Worm (Caenorhabditis elegans): ENCODE measurements around the gene mkk-4.

DNA sequence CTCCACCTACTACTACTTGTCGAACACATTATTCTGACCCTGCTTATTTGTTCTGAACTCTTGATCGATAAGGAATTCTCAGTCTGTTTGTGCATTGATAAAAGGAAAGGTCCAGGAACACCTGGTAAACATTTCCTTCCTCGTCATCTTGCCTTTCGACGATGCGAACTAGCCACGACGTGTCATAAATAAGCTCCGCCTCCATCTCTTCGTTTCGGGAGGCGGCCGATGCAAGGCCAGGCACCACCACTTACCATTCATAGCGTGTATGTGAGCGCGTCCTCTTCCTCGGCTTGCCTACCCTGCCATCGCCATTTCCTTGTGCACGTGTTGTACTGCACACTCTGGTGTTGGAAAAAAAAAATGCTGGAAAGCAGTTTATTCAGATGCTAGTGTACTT, 38.8 kb upstream of the mkk-4 start:
- TF ChIP-seq ahr-1 (tag; optimal IDR thresholded peaks at IDR 0.05): no peak
- TF ChIP-seq lin-11 (tag; optimal IDR thresholded peaks at IDR 0.05): no peak
- no peak for TF ChIP-seq hlh-13 (GFP tag; optimal IDR thresholded peaks at IDR 0.05)
- no peak for TF ChIP-seq che-1 (tag; optimal IDR thresholded peaks at IDR 0.05)
- TF ChIP-seq pat-9 (tag; optimal IDR thresholded peaks at IDR 0.05): no peak
- TF ChIP-seq pag-3 (tag; optimal IDR thresholded peaks at IDR 0.05; ENCODE audit: borderline replicate concordance): no peak
- no peak for TF ChIP-seq unc-86 (tag; optimal IDR thresholded peaks at IDR 0.05)
- no peak for TF ChIP-seq ceh-9 (tag; optimal IDR thresholded peaks at IDR 0.05)
- no peak for TF ChIP-seq hlh-30 (tag; optimal IDR thresholded peaks at IDR 0.05; ENCODE audit: insufficient read depth)
- no peak for TF ChIP-seq dve-1 (tag; optimal IDR thresholded peaks at IDR 0.05)
- no peak for TF ChIP-seq unc-3 (GFP tag; conservative IDR thresholded peaks at IDR 0.05)
- no peak for TF ChIP-seq unc-3 (tag; optimal IDR thresholded peaks at IDR 0.05)
- no peak for TF ChIP-seq madf-2 (tag; optimal IDR thresholded peaks at IDR 0.05)
- TF ChIP-seq unc-42 (tag; optimal IDR thresholded peaks at IDR 0.05): no peak

Data from whole organism, late embryonic.